Worm (Caenorhabditis elegans) whole organism, L4/young adult: Measurements from ENCODE around the gene plst-1.

Source experiments
- W03F9.2 ChIP-seq: fragments of 150-350 bp; optimal IDR thresholded peaks from 2 replicates; lab custom pipeline; 2014; ENCODE audit warnings: missing biosample characterization, missing genetic modification characterization
- dao-5 ChIP-seq: sonication (generic microtip); optimal IDR thresholded peaks from 2 replicates; lab custom pipeline; 2016; ENCODE audit warnings: missing genotype, missing genetic modification characterization, moderate library complexity, missing compliant biosample characterization
- him-1 ChIP-seq: sonication (generic microtip); optimal IDR thresholded peaks from 2 replicates; lab custom pipeline; 2016; ENCODE audit warnings: missing genotype, missing genetic modification reagents, missing genetic modification characterization, missing compliant biosample characterization

ce11 chrIV:1289327-1289726 is at the start of gene plst-1:
- TF ChIP-seq W03F9.2 (no peak), him-1 (tag; lab: Kevin White, UChicago) (no peak), dao-5 (tag; lab: Kevin White, UChicago) (no peak)
